Fruit fly (Drosophila melanogaster) Kc167 (cell line): ENCODE measurements around the gene NfI.

Experiments used
- Sin3A ChIP-seq: fragments of >200 bp; optimal IDR thresholded peaks from 2 replicates; lab custom pipeline; 2018; ENCODE audit warnings: missing external identifiers
- h ChIP-seq: fragments of >200 bp; optimal IDR thresholded peaks from 3 replicates; lab custom pipeline; 2018; ENCODE audit warnings: missing external identifiers
- insv ChIP-seq: fragments of >200 bp; optimal IDR thresholded peaks from 3 replicates; lab custom pipeline; 2018; ENCODE audit warnings: missing external identifiers
- psq ChIP-seq: fragments of >200 bp; optimal IDR thresholded peaks from 2 replicates; lab custom pipeline; 2017; ENCODE audit warnings: missing external identifiers

dm6 chr4:253176-253575 lies 23.0 kb downstream of the NfI start, which contains the start of gene dpr7:
- no peak for TF ChIP-seq h (lab: Kevin White, UChicago)
- TF ChIP-seq Sin3A: no peak
- no peak for TF ChIP-seq psq (lab: Kevin White, UChicago)
- TF ChIP-seq insv (lab: Kevin White, UChicago): no peak
